Fruit fly (Drosophila melanogaster): ENCODE measurements around the gene Tig.

DNA sequence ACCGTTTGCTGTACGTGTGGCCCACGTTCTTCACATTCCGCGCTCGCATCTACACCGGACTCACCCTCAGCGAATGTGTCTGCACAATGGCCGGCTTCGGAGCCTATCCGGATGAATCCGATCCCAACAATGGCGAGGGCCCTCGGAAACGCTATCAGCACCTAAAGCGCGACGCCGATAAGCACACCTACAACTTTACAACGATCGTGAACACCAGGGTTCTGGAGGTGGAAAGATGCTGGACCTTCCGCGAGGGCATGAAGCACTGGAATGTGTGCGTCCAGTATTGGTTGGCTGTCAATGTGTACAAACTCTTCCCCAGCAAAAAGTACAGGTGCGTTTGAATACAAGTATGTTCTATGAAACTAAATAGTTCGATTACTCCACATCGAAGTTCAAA is 34.5 kb upstream of the Tig start:
- TF ChIP-seq CG10348 (GFP tag; IDR thresholded peaks at IDR 0.05): no peak
- TF ChIP-seq CG8159 (tag; optimal IDR thresholded peaks at IDR 0.05): no peak
- TF ChIP-seq CG9948 (tag; optimal IDR thresholded peaks at IDR 0.05): no peak
- TF ChIP-seq CG12605 (GFP tag; IDR thresholded peaks at IDR 0.05): no peak
- TF ChIP-seq EcR (GFP tag; optimal IDR thresholded peaks at IDR 0.05): no peak
- no peak for TF ChIP-seq CG4496 (GFP tag; IDR thresholded peaks at IDR 0.05)
- TF ChIP-seq CG32121 (GFP tag; IDR thresholded peaks at IDR 0.05): no peak
- TF ChIP-seq CG17806 (tag; optimal IDR thresholded peaks at IDR 0.05): no peak
- no peak for TF ChIP-seq fd96Ca (GFP tag; IDR thresholded peaks at IDR 0.05)
- TF ChIP-seq CG34367 (tag; optimal IDR thresholded peaks at IDR 0.05): no peak
- no peak for TF ChIP-seq Pif1A (GFP tag; optimal IDR thresholded peaks at IDR 0.05)
- TF ChIP-seq Ets98B (GFP tag; IDR thresholded peaks at IDR 0.05): no peak

All from whole organism, pupa.